Worm (Caenorhabditis elegans) whole organism, L4/young adult: ENCODE results near the gene Y41C4A.22.

ENCODE experiments used
- W03F9.2 ChIP-seq: fragments of 150-350 bp; optimal IDR thresholded peaks from 2 replicates; lab custom pipeline; 2014; ENCODE audit warnings: missing biosample characterization, missing genetic modification characterization
- dao-5 ChIP-seq: sonication (generic microtip); optimal IDR thresholded peaks from 2 replicates; lab custom pipeline; 2016; ENCODE audit warnings: missing genotype, missing genetic modification characterization, moderate library complexity, missing compliant biosample characterization
- him-1 ChIP-seq: sonication (generic microtip); optimal IDR thresholded peaks from 2 replicates; lab custom pipeline; 2016; ENCODE audit warnings: missing genotype, missing genetic modification reagents, missing genetic modification characterization, missing compliant biosample characterization

DNA sequence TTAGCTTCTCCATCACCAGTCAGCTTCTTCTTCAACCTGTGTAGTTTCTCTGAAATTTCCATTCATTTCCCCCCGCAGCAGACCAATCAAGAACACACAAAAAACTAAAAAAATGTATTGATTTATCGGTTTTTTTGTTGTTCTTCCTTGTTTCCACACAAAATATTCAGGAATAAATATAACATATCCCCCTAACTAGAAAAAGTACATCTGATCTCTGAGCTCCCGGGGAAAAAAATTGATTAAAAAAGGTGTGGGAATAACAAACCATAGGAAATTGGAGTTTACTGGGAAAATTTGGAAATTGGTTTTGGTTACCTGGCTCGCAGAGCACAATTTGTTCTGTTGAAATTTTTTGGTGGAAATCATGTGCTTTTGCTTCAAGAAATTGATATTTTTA, at the start of gene Y41C4A.22:
- TF ChIP-seq W03F9.2 (tag; lab: Kevin White, UChicago) (no peak), dao-5 (tag; lab: Kevin White, UChicago) (no peak), him-1 (tag; lab: Kevin White, UChicago) (no peak)
